Fruit fly (Drosophila melanogaster): ENCODE results near the gene CecC.

DNA sequence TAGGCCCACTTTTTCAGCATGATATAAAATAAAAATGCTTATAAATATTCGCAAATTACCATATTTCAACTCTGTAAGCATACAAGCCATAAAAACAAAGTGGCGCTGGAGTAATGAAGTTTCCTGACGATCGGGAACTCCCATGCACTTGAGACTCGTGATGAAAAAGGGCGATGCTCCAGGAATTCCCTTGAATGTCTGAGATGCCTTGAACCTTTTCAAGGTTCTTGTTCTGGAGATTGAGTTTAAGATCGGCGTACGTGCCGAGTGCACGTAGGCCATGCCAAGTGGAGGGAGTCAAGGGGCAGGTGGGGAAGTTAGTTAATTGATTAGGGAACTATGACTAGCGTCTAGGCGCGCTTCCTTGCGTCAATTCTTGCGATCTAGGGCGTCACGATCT, 32.4 kb upstream of the CecC start:
- TF ChIP-seq vri (GFP tag; optimal IDR thresholded peaks at IDR 0.05) (no peak), salr (GFP tag; optimal IDR thresholded peaks at IDR 0.05) (no peak), CG6808 (GFP tag; optimal IDR thresholded peaks at IDR 0.05) (no peak), CG11902 (GFP tag; optimal IDR thresholded peaks at IDR 0.05) (no peak), CG7368 (GFP tag; optimal IDR thresholded peaks at IDR 0.05) (no peak)

Measured in whole organism, prepupa.